Worm (Caenorhabditis elegans): ENCODE data around the gene srx-46.

ce11 chrV:9336462-9336861 is 16.6 kb upstream of the srx-46 start, which contains the start of gene coq-6:
- TF ChIP-seq klf-2 (GFP tag; conservative IDR thresholded peaks at IDR 0.05): no peak
- TF ChIP-seq ref-1 (GFP tag; conservative IDR thresholded peaks at IDR 0.05): no peak
- TF ChIP-seq med-1 (GFP tag; optimal IDR thresholded peaks at IDR 0.05; ENCODE audit: insufficient read depth): no peak
- TF ChIP-seq ztf-29 (GFP tag; IDR thresholded peaks at IDR 0.05): no peak
- no peak for TF ChIP-seq ztf-23 (GFP tag; IDR thresholded peaks at IDR 0.05)
- no peak for TF ChIP-seq cog-1 (tag; optimal IDR thresholded peaks at IDR 0.05)
- no peak for TF ChIP-seq T22C8.4 (GFP tag; IDR thresholded peaks at IDR 0.05)

Data from whole organism, midembryonic.